Fruit fly (Drosophila melanogaster) whole organism, pupa: ENCODE results near the gene MBD-like.

Experiments used
- CG10348 ChIP-seq: fragments of 200-800 bp; sonication (Bioruptor generic); IDR thresholded peaks from 2 replicates; pipeline ENCODE4 v1.3.6; 2022; ENCODE audit warnings: missing biosample characterization, missing genetic modification characterization
- CG12605 ChIP-seq: fragments of 200-800 bp; sonication (Bioruptor generic); IDR thresholded peaks from 2 replicates; pipeline ENCODE4 v1.3.6; 2022; ENCODE audit warnings: missing biosample characterization, missing genetic modification characterization
- CG13204 ChIP-seq: fragments of 200-800 bp; sonication (Bioruptor generic); optimal IDR thresholded peaks from 2 replicates; lab custom pipeline; 2018; ENCODE audit warnings: missing biosample characterization, mild to moderate bottlenecking, missing genetic modification characterization, moderate library complexity
- CG14655 ChIP-seq: fragments of 200-800 bp; sonication (Bioruptor generic); optimal IDR thresholded peaks from 3 replicates; lab custom pipeline; 2017; ENCODE audit warnings: mild to moderate bottlenecking, missing biosample characterization, missing genetic modification reagents, missing genetic modification characterization
- CG15710 ChIP-seq: fragments of 200-800 bp; sonication (Bioruptor generic); optimal IDR thresholded peaks from 2 replicates; lab custom pipeline; 2018; ENCODE audit warnings: missing biosample characterization, mild to moderate bottlenecking, missing genetic modification characterization, moderate library complexity
- CG4496 ChIP-seq: fragments of 200-800 bp; sonication (Bioruptor generic); IDR thresholded peaks from 3 replicates; pipeline ENCODE4 v1.3.6; 2022; ENCODE audit warnings: missing biosample characterization, missing genetic modification characterization
- CG8159 ChIP-seq: fragments of 200-800 bp; sonication (Bioruptor generic); optimal IDR thresholded peaks from 3 replicates; lab custom pipeline; 2018; ENCODE audit warnings: missing biosample characterization, mild to moderate bottlenecking, missing genetic modification characterization, moderate library complexity
- D1 ChIP-seq: fragments of 200-800 bp; sonication (Bioruptor generic); optimal IDR thresholded peaks from 2 replicates; lab custom pipeline; 2018; ENCODE audit warnings: missing biosample characterization, mild to moderate bottlenecking, missing genetic modification characterization, moderate library complexity
- EcR ChIP-seq: fragments of 200-800 bp; sonication (Bioruptor generic); optimal IDR thresholded peaks from 3 replicates; lab custom pipeline; 2019; ENCODE audit warnings: missing biosample characterization, missing genetic modification characterization, mild to moderate bottlenecking, moderate library complexity, missing genetic modification reagents
- Ets98B ChIP-seq: fragments of 200-800 bp; sonication (Bioruptor generic); IDR thresholded peaks from 2 replicates; pipeline ENCODE4 v1.3.6; 2022; ENCODE audit warnings: missing biosample characterization, missing genetic modification characterization
- Snoo ChIP-seq: fragments of 200-800 bp; sonication (Bioruptor generic); optimal IDR thresholded peaks from 3 replicates; lab custom pipeline; 2017; ENCODE audit warnings: missing biosample characterization, mild to moderate bottlenecking, missing genetic modification characterization, inconsistent platforms
- gl ChIP-seq: fragments of 200-800 bp; sonication (Bioruptor generic); optimal IDR thresholded peaks from 2 replicates; lab custom pipeline; 2018; ENCODE audit warnings: missing biosample characterization, mild to moderate bottlenecking, missing genetic modification characterization

- TF ChIP-seq EcR (no peak), CG13204 (GFP tag; lab: Kevin White, UChicago) (no peak), CG14655 (GFP tag; lab: Kevin White, UChicago) (no peak), D1 (tag; lab: Kevin White, UChicago) (no peak), CG10348 (GFP tag; lab: Robert Waterston, UW) (no peak), gl (tag; lab: Kevin White, UChicago) (no peak), Ets98B (GFP tag; lab: Robert Waterston, UW) (no peak), CG4496 (GFP tag; lab: Robert Waterston, UW) (no peak), Snoo (tag; lab: Kevin White, UChicago) (peak; percentile 23), CG15710 (tag; lab: Kevin White, UChicago) (peak; percentile 34), CG12605 (no peak), CG8159 (tag; lab: Kevin White, UChicago) (peak; percentile 33)
These were observed 46.5 kb upstream of the MBD-like start, which contains the start of the genes Ras85D and Rlb1 for dm6 chr3R:9513052-9513420.
